Worm (Caenorhabditis elegans) whole organism, L1 larva: ENCODE measurements around the gene Y43C5B.3.

Experiments used
- C04F5.9 ChIP-seq: sonication (generic microtip); optimal IDR thresholded peaks from 2 replicates; lab custom pipeline; 2016; ENCODE audit warnings: missing genetic modification characterization, missing compliant biosample characterization
- C34B4.2 ChIP-seq: sonication (generic microtip); optimal IDR thresholded peaks from 2 replicates; lab custom pipeline; 2017; ENCODE audit warnings: mild to moderate bottlenecking, missing genetic modification characterization, missing compliant biosample characterization
- aha-1 ChIP-seq: fragments of 150-350 bp; optimal IDR thresholded peaks from 2 replicates; lab custom pipeline; 2014; ENCODE audit warnings: missing biosample characterization, missing genetic modification characterization
- alr-1 ChIP-seq: fragments of 200-800 bp; sonication (Bioruptor generic); optimal IDR thresholded peaks from 2 replicates; lab custom pipeline; 2018; ENCODE audit warnings: borderline replicate concordance, mild to moderate bottlenecking, missing genetic modification characterization, missing compliant biosample characterization
- aly-2 ChIP-seq: fragments of 150-350 bp; optimal IDR thresholded peaks from 2 replicates; lab custom pipeline; 2014; ENCODE audit warnings: missing biosample characterization, missing genetic modification characterization
- ama-1 ChIP-seq: fragments of 150-350 bp; optimal IDR thresholded peaks from 2 replicates; lab custom pipeline; 2014
- blmp-1 ChIP-seq: fragments of 150-350 bp; optimal IDR thresholded peaks from 2 replicates; lab custom pipeline; 2014; ENCODE audit warnings: missing biosample characterization, missing genetic modification characterization
- ceh-63 ChIP-seq: fragments of 200-800 bp; sonication (Bioruptor generic); optimal IDR thresholded peaks from 2 replicates; lab custom pipeline; 2018; ENCODE audit warnings: mild to moderate bottlenecking, missing genetic modification characterization, missing compliant biosample characterization
- ceh-82 ChIP-seq, 3 experiments: fragments of 150-350 bp in 1 of 3; sonication (generic microtip) in 2 of 3; optimal IDR thresholded peaks; 2 replicates each; lab custom pipeline; 2014 to 2017; ENCODE audit warnings: missing biosample characterization in 3 of 3, missing genetic modification characterization in 3 of 3
- ceh-88 ChIP-seq: fragments of 200-800 bp; sonication (Bioruptor generic); IDR thresholded peaks from 2 replicates; pipeline ENCODE4 v1.3.6; 2022; ENCODE audit warnings: missing genetic modification characterization, missing compliant biosample characterization
- ces-1 ChIP-seq: fragments of 150-350 bp; optimal IDR thresholded peaks from 2 replicates; lab custom pipeline; 2014; ENCODE audit warnings: missing biosample characterization, missing genetic modification reagents, missing genetic modification characterization
- efl-1 ChIP-seq, 4 experiments: fragments of 150-350 bp; optimal IDR thresholded peaks in 3 of 4; peaks in 1 of 4; 1 replicate in 1 of 4; 2 replicates in 3 of 4; lab custom pipeline; 2014; ENCODE audit warnings: missing biosample characterization in 2 of 4, missing genetic modification characterization in 2 of 4, missing genetic modification reagents in 2 of 4
- efl-3 ChIP-seq: fragments of 200-800 bp; sonication (Bioruptor generic); optimal IDR thresholded peaks from 2 replicates; lab custom pipeline; 2018; ENCODE audit warnings: mild to moderate bottlenecking, missing genetic modification characterization, missing compliant biosample characterization
- egl-13 ChIP-seq: sonication (generic microtip); optimal IDR thresholded peaks from 2 replicates; lab custom pipeline; 2016; ENCODE audit warnings: missing genotype, missing genetic modification reagents, missing genetic modification characterization, missing compliant biosample characterization
- egl-27 ChIP-seq, 2 experiments: fragments of 150-350 bp in 1 of 2; sonication (generic microtip); optimal IDR thresholded peaks; 3 replicates each; lab custom pipeline; 2017 to 2018; ENCODE audit warnings: missing biosample characterization in 2 of 2, missing genetic modification characterization in 2 of 2, missing genetic modification reagents in 2 of 2
- elt-2 ChIP-seq: sonication (generic microtip); optimal IDR thresholded peaks from 2 replicates; lab custom pipeline; 2016; ENCODE audit warnings: missing genetic modification characterization, mild to moderate bottlenecking, inconsistent platforms, missing compliant biosample characterization, missing genetic modification reagents
- elt-3 ChIP-seq, 6 experiments: fragments of 150-350 bp in 1 of 6; sonication (generic microtip); optimal IDR thresholded peaks; 2 replicates each; lab custom pipeline; 2017 to 2018; ENCODE audit warnings: missing biosample characterization in 6 of 6, missing genetic modification characterization in 6 of 6, inconsistent platforms in 1 of 6
- ets-5 ChIP-seq: fragments of 200-800 bp; sonication (Bioruptor generic); IDR thresholded peaks from 2 replicates; pipeline ENCODE4 v1.3.6; 2022; ENCODE audit warnings: missing genetic modification characterization, missing compliant biosample characterization
- fkh-10 ChIP-seq: sonication (generic microtip); optimal IDR thresholded peaks from 2 replicates; lab custom pipeline; 2017; ENCODE audit warnings: missing biosample characterization, missing genetic modification reagents, missing genetic modification characterization
- fkh-4 ChIP-seq: sonication (generic microtip); optimal IDR thresholded peaks from 2 replicates; lab custom pipeline; 2016; ENCODE audit warnings: missing compliant biosample characterization, missing genetic modification characterization, borderline replicate concordance
- grh-1 ChIP-seq: fragments of 200-800 bp; sonication (Bioruptor generic); IDR thresholded peaks from 2 replicates; pipeline ENCODE4 v1.3.6; 2022; ENCODE audit warnings: missing genetic modification reagents, missing genetic modification characterization, missing compliant biosample characterization
- hlh-17 ChIP-seq: fragments of 200-800 bp; sonication (Bioruptor generic); optimal IDR thresholded peaks from 2 replicates; lab custom pipeline; 2018; ENCODE audit warnings: missing genetic modification characterization, mild to moderate bottlenecking, missing compliant biosample characterization, moderate library complexity, borderline replicate concordance
- hlh-4 ChIP-seq: sonication (generic microtip); optimal IDR thresholded peaks from 2 replicates; lab custom pipeline; 2016; ENCODE audit warnings: mild to moderate bottlenecking, missing genetic modification characterization, missing compliant biosample characterization
- hpl-2 ChIP-seq: fragments of 150-350 bp; optimal IDR thresholded peaks from 2 replicates; lab custom pipeline; 2014; ENCODE audit warnings: missing biosample characterization, missing genetic modification reagents, missing genetic modification characterization
- lin-14 ChIP-seq: fragments of 200-800 bp; sonication (Bioruptor generic); optimal IDR thresholded peaks from 2 replicates; lab custom pipeline; 2018; ENCODE audit warnings: mild to moderate bottlenecking, missing genetic modification characterization, moderate library complexity, missing compliant biosample characterization
- lin-15B ChIP-seq: fragments of 150-350 bp; sonication (generic microtip); optimal IDR thresholded peaks from 3 replicates; lab custom pipeline; 2014; ENCODE audit warnings: missing biosample characterization, missing genetic modification characterization
- lin-35 ChIP-seq, 2 experiments: fragments of 150-350 bp; optimal IDR thresholded peaks; 2 replicates each; lab custom pipeline; 2014; ENCODE audit warnings: missing biosample characterization in 2 of 2, missing genetic modification characterization in 2 of 2, missing genetic modification reagents in 2 of 2
- lin-39 ChIP-seq: fragments of 150-350 bp; optimal IDR thresholded peaks from 2 replicates; lab custom pipeline; 2014; ENCODE audit warnings: missing biosample characterization, missing genetic modification reagents, missing genetic modification characterization
- mdl-1 ChIP-seq, 2 experiments: fragments of 150-350 bp; optimal IDR thresholded peaks; 2 replicates each; lab custom pipeline; 2014 to 2017; ENCODE audit warnings: missing biosample characterization in 2 of 2, missing genetic modification characterization in 2 of 2, inconsistent platforms in 1 of 2
- nhr-11 ChIP-seq: fragments of 150-350 bp; optimal IDR thresholded peaks from 2 replicates; lab custom pipeline; 2014; ENCODE audit warnings: missing biosample characterization, missing genetic modification characterization
- nhr-19 ChIP-seq: fragments of 200-800 bp; sonication (Bioruptor generic); conservative IDR thresholded peaks from 2 replicates; pipeline ENCODE4 v1.3.6; 2022; ENCODE audit warnings: missing genetic modification characterization, missing compliant biosample characterization
- nhr-20 ChIP-seq: sonication (generic microtip); optimal IDR thresholded peaks from 2 replicates; lab custom pipeline; 2016; ENCODE audit warnings: mild to moderate bottlenecking, missing genetic modification characterization, missing compliant biosample characterization
- nhr-28 ChIP-seq: fragments of 150-350 bp; optimal IDR thresholded peaks from 2 replicates; lab custom pipeline; 2014; ENCODE audit warnings: missing biosample characterization, missing genetic modification characterization
- nhr-47 ChIP-seq: sonication (generic microtip); optimal IDR thresholded peaks from 2 replicates; lab custom pipeline; 2016; ENCODE audit warnings: mild to moderate bottlenecking, missing genetic modification characterization, moderate library complexity, missing compliant biosample characterization
- nhr-71 ChIP-seq: sonication (generic microtip); optimal IDR thresholded peaks from 2 replicates; lab custom pipeline; 2016; ENCODE audit warnings: mild to moderate bottlenecking, missing genetic modification characterization, moderate library complexity, missing compliant biosample characterization
- nhr-76 ChIP-seq: sonication (generic microtip); optimal IDR thresholded peaks from 2 replicates; lab custom pipeline; 2017; ENCODE audit warnings: missing biosample characterization, missing genetic modification characterization
- nhr-84 ChIP-seq: sonication (generic microtip); optimal IDR thresholded peaks from 2 replicates; lab custom pipeline; 2017; ENCODE audit warnings: missing biosample characterization, missing genetic modification characterization
- nhr-85 ChIP-seq: sonication (generic microtip); peaks from one replicate; lab custom pipeline; 2016; ENCODE audit warnings: missing genetic modification characterization, inconsistent platforms, missing compliant biosample characterization
- nhr-90 ChIP-seq: sonication (generic microtip); optimal IDR thresholded peaks from 2 replicates; lab custom pipeline; 2016; ENCODE audit warnings: mild to moderate bottlenecking, missing genetic modification characterization, missing compliant biosample characterization; ENCODE audit not compliant: poor library complexity
- pax-3 ChIP-seq: fragments of 200-800 bp; sonication (Bioruptor generic); optimal IDR thresholded peaks from 2 replicates; lab custom pipeline; 2018; ENCODE audit warnings: mild to moderate bottlenecking, missing genetic modification characterization, moderate library complexity, missing compliant biosample characterization
- pqm-1 ChIP-seq: sonication (generic microtip); optimal IDR thresholded peaks from 3 replicates; lab custom pipeline; 2017; ENCODE audit warnings: missing biosample characterization, missing genetic modification characterization
- snpc-4 ChIP-seq: fragments of 150-350 bp; optimal IDR thresholded peaks from 2 replicates; lab custom pipeline; 2014; ENCODE audit warnings: missing biosample characterization, missing genetic modification characterization
- sptf-1 ChIP-seq: fragments of 150-350 bp; optimal IDR thresholded peaks from 2 replicates; lab custom pipeline; 2014; ENCODE audit warnings: missing biosample characterization, missing genetic modification characterization
- tbx-2 ChIP-seq: sonication (generic microtip); optimal IDR thresholded peaks from 2 replicates; lab custom pipeline; 2016; ENCODE audit warnings: missing genetic modification characterization, missing compliant biosample characterization
- tlp-1 ChIP-seq: fragments of 150-350 bp; optimal IDR thresholded peaks from 2 replicates; lab custom pipeline; 2014; ENCODE audit warnings: missing biosample characterization, missing genetic modification characterization
- unc-30 ChIP-seq: sonication (generic microtip); optimal IDR thresholded peaks from 2 replicates; lab custom pipeline; 2017; ENCODE audit warnings: missing biosample characterization, missing genetic modification characterization
- unc-62 ChIP-seq: fragments of 150-350 bp; optimal IDR thresholded peaks from 2 replicates; lab custom pipeline; 2014; ENCODE audit warnings: missing biosample characterization, missing genetic modification reagents, missing genetic modification characterization
- unc-86 ChIP-seq: sonication (generic microtip); optimal IDR thresholded peaks from 2 replicates; lab custom pipeline; 2016; ENCODE audit warnings: missing genetic modification characterization, missing compliant biosample characterization
- unc-98 ChIP-seq: fragments of 200-800 bp; sonication (Bioruptor generic); IDR thresholded peaks from 2 replicates; pipeline ENCODE4 v1.3.6; 2022; ENCODE audit warnings: missing genetic modification characterization, missing compliant biosample characterization
- zag-1 ChIP-seq: fragments of 150-350 bp; optimal IDR thresholded peaks from 2 replicates; lab custom pipeline; 2014; ENCODE audit warnings: missing biosample characterization, missing genetic modification characterization
- zip-4 ChIP-seq: fragments of 200-800 bp; sonication (Bioruptor generic); optimal IDR thresholded peaks from 2 replicates; lab custom pipeline; 2018; ENCODE audit warnings: mild to moderate bottlenecking, missing genetic modification characterization, moderate library complexity, missing compliant biosample characterization
- ztf-11 ChIP-seq, 2 experiments: sonication (generic microtip); optimal IDR thresholded peaks; 2 replicates each; lab custom pipeline; 2016 to 2017; ENCODE audit warnings: missing genetic modification characterization in 2 of 2, missing biosample characterization in 1 of 2, missing compliant biosample characterization in 1 of 2
- ztf-4 ChIP-seq: fragments of 150-350 bp; optimal IDR thresholded peaks from 2 replicates; lab custom pipeline; 2014; ENCODE audit warnings: missing biosample characterization, missing genetic modification characterization

The Y43C5B.3 gene

DNA sequence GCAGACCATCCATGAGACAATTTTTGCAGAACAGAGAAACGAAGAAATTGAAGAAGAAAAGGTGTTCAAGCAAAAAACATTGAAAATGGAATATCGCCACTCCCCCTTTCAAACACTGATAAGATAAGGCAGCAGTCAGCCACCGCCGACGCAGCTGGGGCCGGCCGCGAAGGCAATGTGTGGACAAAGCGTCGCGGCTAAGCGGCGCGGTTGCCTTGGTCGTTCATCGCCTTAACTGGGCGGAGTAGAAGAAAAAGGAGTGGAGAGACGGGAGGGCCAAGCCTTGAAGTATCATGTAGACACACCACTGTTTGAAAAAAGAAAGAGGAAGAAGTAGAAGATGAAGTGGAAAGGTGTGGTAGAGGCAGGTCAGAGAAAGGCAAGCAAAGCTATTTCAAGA lies 19.4 kb upstream of the Y43C5B.3 start (continued):
- TF ChIP-seq hlh-4 (tag; lab: Kevin White, UChicago) (no peak), fkh-4 (no peak), egl-27 (tag; optimal IDR thresholded peaks at IDR 0.05; lab: Kevin White, UChicago) (no peak), zag-1 (no peak), unc-86 (tag; lab: Kevin White, UChicago) (no peak), zip-4 (GFP tag; lab: Kevin White, UChicago) (no peak), ztf-11 (tag; optimal IDR thresholded peaks at IDR 0.05; lab: Kevin White, UChicago) (no peak), ama-1 (lab: Kevin White, UChicago) (no peak), grh-1 (no peak), pqm-1 (tag; lab: Kevin White, UChicago) (no peak), mdl-1 (tag; optimal IDR thresholded peaks at IDR 0.05; lab: Kevin White, UChicago) (no peak), alr-1 (tag; lab: Kevin White, UChicago) (no peak), nhr-71 (tag; lab: Kevin White, UChicago) (peak; percentile 13), efl-3 (GFP tag; lab: Kevin White, UChicago) (no peak), nhr-11 (tag; lab: Kevin White, UChicago) (no peak), nhr-76 (tag; lab: Kevin White, UChicago) (no peak), hlh-17 (GFP tag; lab: Kevin White, UChicago) (no peak), ceh-63 (GFP tag; lab: Kevin White, UChicago) (no peak), egl-13 (tag; lab: Kevin White, UChicago) (no peak), aly-2 (tag; lab: Kevin White, UChicago) (no peak), unc-62 (no peak), ceh-88 (no peak), nhr-47 (tag; lab: Kevin White, UChicago) (peak; percentile 9), hpl-2 (GFP tag; lab: Kevin White, UChicago) (no peak), lin-15B (tag; lab: Kevin White, UChicago) (no peak), ztf-4 (tag; lab: Kevin White, UChicago) (no peak), ces-1 (GFP tag; lab: Kevin White, UChicago) (no peak), lin-35 (GFP tag; optimal IDR thresholded peaks at IDR 0.05; lab: Kevin White, UChicago) (peak in 1 of 2 experiments; percentile 52), lin-14 (GFP tag; lab: Kevin White, UChicago) (peak; percentile 66), nhr-84 (tag; lab: Kevin White, UChicago) (no peak), blmp-1 (tag; lab: Kevin White, UChicago) (peak; percentile 71), pax-3 (tag; lab: Kevin White, UChicago) (peak; percentile 11), tlp-1 (tag; lab: Kevin White, UChicago) (no peak), nhr-28 (tag; lab: Kevin White, UChicago) (no peak), unc-30 (tag; lab: Kevin White, UChicago) (no peak), elt-3 (tag; optimal IDR thresholded peaks at IDR 0.05; lab: Kevin White, UChicago) (peak; percentile 62 to 89 (median 72)), elt-2 (tag; lab: Kevin White, UChicago) (peak; percentile 58), nhr-20 (peak; percentile 33), nhr-90 (tag; lab: Kevin White, UChicago) (peak; percentile 11), nhr-85 (tag; lab: Kevin White, UChicago) (peak; percentile 26), nhr-19 (GFP tag; lab: Robert Waterston, UW) (no peak), aha-1 (tag; lab: Kevin White, UChicago) (no peak), fkh-10 (GFP tag; lab: Kevin White, UChicago) (peak; percentile 15), C04F5.9 (tag; lab: Kevin White, UChicago) (no peak), unc-98 (GFP tag; lab: Robert Waterston, UW) (no peak), ets-5 (no peak), snpc-4 (tag; lab: Kevin White, UChicago) (no peak), tbx-2 (tag; lab: Kevin White, UChicago) (no peak), C34B4.2 (tag; lab: Kevin White, UChicago) (no peak), sptf-1 (tag; lab: Kevin White, UChicago) (no peak), efl-1 (optimal IDR thresholded peaks at IDR 0.05; lab: Kevin White, UChicago) (no peak), efl-1 (GFP tag; optimal IDR thresholded peaks at IDR 0.05 in 1 of 2; lab: Kevin White, UChicago) (peak in 1 of 2 experiments; percentile 37), ceh-82 (tag; optimal IDR thresholded peaks at IDR 0.05; lab: Kevin White, UChicago) (peak in 1 of 3 experiments; percentile 25), lin-39 (no peak)
